Fruit fly (Drosophila melanogaster) whole organism, adult: ENCODE data around the gene CG10486.

Experiments
- CG11617 ChIP-seq: fragments of 200-800 bp; sonication (Bioruptor generic); optimal IDR thresholded peaks from 2 replicates; lab custom pipeline; 2017; ENCODE audit warnings: mild to moderate bottlenecking, missing biosample characterization, missing genetic modification reagents, missing genetic modification characterization
- CG12768 ChIP-seq: fragments of 200-800 bp; sonication (Bioruptor generic); optimal IDR thresholded peaks from 2 replicates; lab custom pipeline; 2017; ENCODE audit warnings: missing biosample characterization, missing genetic modification characterization, mild to moderate bottlenecking, moderate library complexity, missing genetic modification reagents
- CG14711 ChIP-seq: fragments of 200-800 bp; sonication (Bioruptor generic); optimal IDR thresholded peaks from 2 replicates; lab custom pipeline; 2018; ENCODE audit warnings: missing biosample characterization, mild to moderate bottlenecking, missing genetic modification characterization, moderate library complexity
- CG1620 ChIP-seq: fragments of 200-800 bp; sonication (Bioruptor generic); optimal IDR thresholded peaks from 2 replicates; lab custom pipeline; 2016; ENCODE audit warnings: missing biosample characterization, missing genetic modification characterization
- CG33017 ChIP-seq: fragments of 200-800 bp; sonication (Bioruptor generic); optimal IDR thresholded peaks from 2 replicates; lab custom pipeline; 2018; ENCODE audit warnings: missing biosample characterization, mild to moderate bottlenecking, missing genetic modification characterization, moderate library complexity
- CG5204 ChIP-seq: fragments of 200-800 bp; sonication (Bioruptor generic); optimal IDR thresholded peaks from 2 replicates; lab custom pipeline; 2016; ENCODE audit warnings: missing biosample characterization, missing genetic modification characterization
- CG7045 ChIP-seq: fragments of 200-800 bp; sonication (Bioruptor generic); optimal IDR thresholded peaks from 2 replicates; lab custom pipeline; 2017; ENCODE audit warnings: missing biosample characterization, mild to moderate bottlenecking, missing genetic modification characterization
- CG7101 ChIP-seq: fragments of 200-800 bp; sonication (Bioruptor generic); optimal IDR thresholded peaks from 2 replicates; lab custom pipeline; 2018; ENCODE audit warnings: missing biosample characterization, mild to moderate bottlenecking, missing genetic modification characterization, moderate library complexity
- Clk ChIP-seq: fragments of 200-800 bp; sonication (Bioruptor generic); optimal IDR thresholded peaks from 2 replicates; lab custom pipeline; 2017; ENCODE audit warnings: missing biosample characterization, missing genetic modification characterization
- Crg-1 ChIP-seq: fragments of 200-800 bp; sonication (Bioruptor generic); optimal IDR thresholded peaks from 2 replicates; lab custom pipeline; 2016; ENCODE audit warnings: missing biosample characterization, missing genetic modification characterization
- Hr96 ChIP-seq: fragments of 200-800 bp; sonication (Bioruptor generic); optimal IDR thresholded peaks from 2 replicates; lab custom pipeline; 2016; ENCODE audit warnings: missing biosample characterization, missing genetic modification characterization
- Mnt ChIP-seq: fragments of 200-800 bp; sonication (Bioruptor generic); optimal IDR thresholded peaks from 2 replicates; lab custom pipeline; 2016; ENCODE audit warnings: missing biosample characterization, mild to moderate bottlenecking, missing genetic modification characterization
- bab1 ChIP-seq: fragments of 200-800 bp; sonication (Bioruptor generic); optimal IDR thresholded peaks from 3 replicates; lab custom pipeline; 2019; ENCODE audit warnings: missing biosample characterization, mild to moderate bottlenecking, missing genetic modification characterization, moderate library complexity
- cic ChIP-seq: fragments of 200-800 bp; sonication (Bioruptor generic); optimal IDR thresholded peaks from 2 replicates; lab custom pipeline; 2017; ENCODE audit warnings: missing biosample characterization, mild to moderate bottlenecking, missing genetic modification characterization, moderate library complexity
- cnc ChIP-seq, 2 experiments: fragments of >200 bp; optimal IDR thresholded peaks; 2 replicates each; lab custom pipeline; 2017
- kay ChIP-seq: fragments of 200-800 bp; sonication (Bioruptor generic); peaks from one replicate; lab custom pipeline; 2016; ENCODE audit warnings: missing biosample characterization, missing genetic modification characterization, borderline replicate concordance
- ovo ChIP-seq: fragments of 200-800 bp; sonication (Bioruptor generic); optimal IDR thresholded peaks from 2 replicates; lab custom pipeline; 2016; ENCODE audit warnings: missing biosample characterization, missing genetic modification characterization
- pad ChIP-seq: fragments of 200-800 bp; sonication (Bioruptor generic); optimal IDR thresholded peaks from 3 replicates; lab custom pipeline; 2017; ENCODE audit warnings: missing biosample characterization, missing genetic modification characterization, mild to moderate bottlenecking, moderate library complexity, missing genetic modification reagents
- tj ChIP-seq: fragments of 200-800 bp; sonication (Bioruptor generic); optimal IDR thresholded peaks from 3 replicates; lab custom pipeline; 2017; ENCODE audit warnings: missing biosample characterization, mild to moderate bottlenecking, missing genetic modification characterization, moderate library complexity
- toe ChIP-seq: fragments of 200-800 bp; sonication (Bioruptor generic); optimal IDR thresholded peaks from 2 replicates; lab custom pipeline; 2016; ENCODE audit warnings: missing biosample characterization, missing genetic modification characterization

Gene CG10486

dm6 chr3L:5921216-5921615, 14.7 kb upstream of the CG10486 start, which contains the start of gene PXo:
Gene PXo, minus strand, starts transcription at chr3L:5921316.
- TF ChIP-seq cic (GFP tag; lab: Kevin White, UChicago), result no peak
- TF ChIP-seq CG7101 (tag; lab: Kevin White, UChicago), result no peak
- TF ChIP-seq CG11617 (GFP tag; lab: Kevin White, UChicago), result no peak
- TF ChIP-seq tj, result no peak
- no peak for TF ChIP-seq Clk (GFP tag; lab: Kevin White, UChicago)
- TF ChIP-seq kay, result no peak
- TF ChIP-seq CG14711 (tag; lab: Kevin White, UChicago), result no peak
- no peak for TF ChIP-seq bab1
- no peak for TF ChIP-seq CG33017

dm6 chr3L:5920778-5921177, 14.3 kb upstream of the CG10486 start:
- TF ChIP-seq cnc (optimal IDR thresholded peaks at IDR 0.05; lab: Kevin White, UChicago) (no peak), kay (no peak), cic (GFP tag; lab: Kevin White, UChicago) (peak; percentile 12), Mnt (GFP tag; lab: Kevin White, UChicago) (no peak)

dm6 chr3L:5907077-5907476, 578 bp upstream of the CG10486 start, which contains the start of gene CG13288:
Gene CG13288, plus strand, starts transcription at chr3L:5907381.
- TF ChIP-seq CG5204 (GFP tag; lab: Kevin White, UChicago) (no peak), Hr96 (GFP tag; lab: Kevin White, UChicago) (no peak), bab1 (no peak), Mnt (GFP tag; lab: Kevin White, UChicago) (no peak), cic (GFP tag; lab: Kevin White, UChicago) (no peak), Clk (GFP tag; lab: Kevin White, UChicago) (no peak), CG7101 (tag; lab: Kevin White, UChicago) (no peak), CG12768 (GFP tag; lab: Kevin White, UChicago) (no peak), Crg-1 (GFP tag; lab: Kevin White, UChicago) (no peak), CG1620 (GFP tag; lab: Kevin White, UChicago) (no peak), CG14711 (tag; lab: Kevin White, UChicago) (no peak), ovo (GFP tag; lab: Kevin White, UChicago) (no peak), pad (GFP tag; lab: Kevin White, UChicago) (no peak)

dm6 chr3L:5903955-5904354, 2.5 kb downstream of the CG10486 start, which contains the start of gene CG32413:
Gene CG32413, minus strand, starts transcription at chr3L:5904055.
- TF ChIP-seq CG1620 (GFP tag; lab: Kevin White, UChicago), result no peak
- TF ChIP-seq pad (GFP tag; lab: Kevin White, UChicago), result no peak
- TF ChIP-seq CG7101 (tag; lab: Kevin White, UChicago), result no peak
- TF ChIP-seq CG11617 (GFP tag; lab: Kevin White, UChicago), result no peak
- no peak for TF ChIP-seq CG33017
- no peak for TF ChIP-seq Crg-1 (GFP tag; lab: Kevin White, UChicago)
- no peak for TF ChIP-seq CG5204 (GFP tag; lab: Kevin White, UChicago)
- no peak for TF ChIP-seq kay
- no peak for TF ChIP-seq tj
- no peak for TF ChIP-seq Mnt (GFP tag; lab: Kevin White, UChicago)

- TF ChIP-seq CG33017 (no peak), cic (GFP tag; lab: Kevin White, UChicago) (no peak), CG7101 (tag; lab: Kevin White, UChicago) (no peak), CG5204 (GFP tag; lab: Kevin White, UChicago) (no peak), pad (GFP tag; lab: Kevin White, UChicago) (peak; percentile 50), cnc (optimal IDR thresholded peaks at IDR 0.05; lab: Kevin White, UChicago) (no peak), Hr96 (GFP tag; lab: Kevin White, UChicago) (no peak), CG12768 (GFP tag; lab: Kevin White, UChicago) (no peak), tj (no peak), ovo (GFP tag; lab: Kevin White, UChicago) (peak; percentile 16)
These were observed 4.2 kb downstream of the CG10486 start, which contains the start of gene QC for dm6 chr3L:5902189-5902765. Gene QC, minus strand, starts transcription at chr3L:5902456.

- TF ChIP-seq Mnt (GFP tag; lab: Kevin White, UChicago) (peak; percentile 98), CG5204 (GFP tag; lab: Kevin White, UChicago) (no peak)
These were observed 7.2 kb downstream of the CG10486 start, which contains the start of gene CG32409 for dm6 chr3L:5899305-5899704. Gene CG32409, plus strand, starts transcription at chr3L:5899528.

dm6 chr3L:5897228-5897688, 9.2 kb downstream of the CG10486 start, which contains the start of the genes PolE2 and CG5592:
Gene PolE2, minus strand, starts transcription at chr3L:5897435.
Gene CG5592, plus strand, starts transcription at chr3L:5897638.
- TF ChIP-seq CG14711 (tag; lab: Kevin White, UChicago), result no peak
- TF ChIP-seq bab1, result peak; percentile 21

- TF ChIP-seq Clk (GFP tag; lab: Kevin White, UChicago), result no peak
- no peak for TF ChIP-seq CG33017
- TF ChIP-seq kay, result no peak
- TF ChIP-seq CG7045 (GFP tag; lab: Kevin White, UChicago), result no peak
- no peak for TF ChIP-seq tj
- TF ChIP-seq pad (GFP tag; lab: Kevin White, UChicago), result no peak
- TF ChIP-seq CG1620 (GFP tag; lab: Kevin White, UChicago), result no peak
- TF ChIP-seq ovo (GFP tag; lab: Kevin White, UChicago), result no peak
- TF ChIP-seq CG12768 (GFP tag; lab: Kevin White, UChicago), result no peak
- TF ChIP-seq toe (GFP tag; lab: Kevin White, UChicago), result no peak
- TF ChIP-seq cic (GFP tag; lab: Kevin White, UChicago), result no peak
- TF ChIP-seq CG14711 (tag; lab: Kevin White, UChicago), result no peak
- TF ChIP-seq Mnt (GFP tag; lab: Kevin White, UChicago), result no peak
- no peak for TF ChIP-seq Crg-1 (GFP tag; lab: Kevin White, UChicago)
These were observed 13.4 kb downstream of the CG10486 start for dm6 chr3L:5893063-5893462.
